Worm (Caenorhabditis elegans) whole organism, L3 larva: ENCODE data around the gene zyg-9.

ENCODE experiments used
- ama-1 ChIP-seq: fragments of 150-350 bp; optimal IDR thresholded peaks from 2 replicates; lab custom pipeline; 2018
- ceh-82 ChIP-seq: fragments of 150-350 bp; optimal IDR thresholded peaks from 2 replicates; lab custom pipeline; 2014; ENCODE audit warnings: missing biosample characterization, missing genetic modification characterization
- daf-12 ChIP-seq: fragments of 150-350 bp; optimal IDR thresholded peaks from 2 replicates; lab custom pipeline; 2014; ENCODE audit warnings: missing biosample characterization, missing genetic modification reagents, missing genetic modification characterization
- elt-1 ChIP-seq: fragments of 150-350 bp; optimal IDR thresholded peaks from 2 replicates; lab custom pipeline; 2014; ENCODE audit warnings: missing biosample characterization, missing genetic modification characterization
- elt-2 ChIP-seq: sonication (generic microtip); optimal IDR thresholded peaks from 2 replicates; lab custom pipeline; 2016; ENCODE audit warnings: missing genetic modification reagents, mild to moderate bottlenecking, missing genetic modification characterization, missing compliant biosample characterization
- eor-1 ChIP-seq, 2 experiments: fragments of 150-350 bp; optimal IDR thresholded peaks; 2 replicates each; lab custom pipeline; 2014 to 2018; ENCODE audit warnings: missing biosample characterization in 2 of 2, missing genetic modification characterization in 2 of 2
- fos-1 ChIP-seq: fragments of 150-350 bp; optimal IDR thresholded peaks from 2 replicates; lab custom pipeline; 2014; ENCODE audit warnings: missing biosample characterization, missing genetic modification characterization
- lin-39 ChIP-seq: fragments of 150-350 bp; optimal IDR thresholded peaks from 2 replicates; lab custom pipeline; 2018; ENCODE audit warnings: missing biosample characterization, missing genetic modification reagents, missing genetic modification characterization
- mdl-1 ChIP-seq: fragments of 150-350 bp; optimal IDR thresholded peaks from 2 replicates; lab custom pipeline; 2014; ENCODE audit warnings: missing biosample characterization, missing genetic modification characterization
- mml-1 ChIP-seq: fragments of 150-350 bp; sonication (generic microtip); optimal IDR thresholded peaks from 3 replicates; lab custom pipeline; 2014; ENCODE audit warnings: missing biosample characterization, missing genetic modification characterization
- nhr-11 ChIP-seq: fragments of 150-350 bp; optimal IDR thresholded peaks from 2 replicates; lab custom pipeline; 2014; ENCODE audit warnings: missing biosample characterization, missing genetic modification characterization
- nhr-23 ChIP-seq: fragments of 150-350 bp; optimal IDR thresholded peaks from 2 replicates; lab custom pipeline; 2014; ENCODE audit warnings: missing biosample characterization, missing genetic modification reagents, missing genetic modification characterization
- nhr-237 ChIP-seq: fragments of 150-350 bp; optimal IDR thresholded peaks from 2 replicates; lab custom pipeline; 2014; ENCODE audit warnings: missing biosample characterization, missing genetic modification characterization
- nhr-28 ChIP-seq: fragments of 150-350 bp; optimal IDR thresholded peaks from 2 replicates; lab custom pipeline; 2014; ENCODE audit warnings: missing biosample characterization, missing genetic modification characterization
- skn-1 ChIP-seq: fragments of 150-350 bp; optimal IDR thresholded peaks from 2 replicates; lab custom pipeline; 2014; ENCODE audit warnings: missing biosample characterization, missing genetic modification characterization
- tbx-2 ChIP-seq: sonication (generic microtip); optimal IDR thresholded peaks from 2 replicates; lab custom pipeline; 2016; ENCODE audit warnings: mild to moderate bottlenecking, missing genetic modification characterization, missing compliant biosample characterization
- unc-39 ChIP-seq: sonication (generic microtip); optimal IDR thresholded peaks from 4 replicates; lab custom pipeline; 2017; ENCODE audit warnings: missing biosample characterization, missing genetic modification characterization
- unc-62 ChIP-seq: fragments of 150-350 bp; sonication (generic microtip); optimal IDR thresholded peaks from 4 replicates; lab custom pipeline; 2014; ENCODE audit warnings: missing biosample characterization, missing genetic modification reagents, missing genetic modification characterization
- ztf-4 ChIP-seq: fragments of 150-350 bp; optimal IDR thresholded peaks from 2 replicates; lab custom pipeline; 2014; ENCODE audit warnings: missing biosample characterization, missing genetic modification characterization

zyg-9 gene

DNA sequence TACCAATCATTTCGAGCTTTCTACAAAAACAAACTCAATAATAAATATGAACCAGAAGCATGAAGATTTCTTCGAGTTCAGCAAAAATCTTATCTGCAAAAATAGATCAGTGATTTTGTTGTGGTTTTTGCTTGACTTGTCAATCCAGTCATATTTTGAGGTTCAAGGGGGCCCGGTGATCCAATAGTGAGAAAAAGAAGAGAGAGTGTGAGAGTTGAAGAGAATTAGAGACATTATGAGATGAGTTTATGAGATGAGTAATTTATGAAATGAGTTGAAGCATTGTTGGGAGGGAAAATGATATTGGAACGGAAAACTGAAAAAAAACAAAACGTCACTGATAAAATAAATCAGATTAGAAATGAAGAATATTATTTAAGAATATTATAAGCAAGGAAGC, 51.3 kb downstream of the zyg-9 start, which contains the start of gene T13H5.1:
T13H5.1 (minus strand) TSS at position 101 of the 400 bp plus-strand sequence.
- TF ChIP-seq ztf-4 (tag; lab: Kevin White, UChicago) (no peak), daf-12 (tag; lab: Kevin White, UChicago) (no peak), elt-1 (tag; lab: Kevin White, UChicago) (no peak), nhr-11 (tag; lab: Kevin White, UChicago) (no peak), ama-1 (lab: Kevin White, UChicago) (no peak), nhr-237 (tag; lab: Kevin White, UChicago) (no peak), skn-1 (no peak), eor-1 (tag; optimal IDR thresholded peaks at IDR 0.05; lab: Kevin White, UChicago) (no peak), nhr-28 (tag; lab: Kevin White, UChicago) (no peak), fos-1 (tag; lab: Kevin White, UChicago) (no peak), nhr-23 (no peak), tbx-2 (tag; lab: Kevin White, UChicago) (no peak), unc-39 (no peak), unc-62 (GFP tag; lab: Kevin White, UChicago) (no peak), mdl-1 (tag; lab: Kevin White, UChicago) (no peak), mml-1 (no peak), lin-39 (no peak), ceh-82 (tag; lab: Kevin White, UChicago) (no peak), elt-2 (no peak)
